Fruit fly (Drosophila melanogaster): ENCODE data around the gene Dnaaf6.

The Dnaaf6 gene

dm6 chr3L:14708053-14708452 lies 23.5 kb downstream of the Dnaaf6 start (continued):
- TF ChIP-seq CG1603 (tag; optimal IDR thresholded peaks at IDR 0.05) (peak; percentile 27), Hmx (GFP tag; optimal IDR thresholded peaks at IDR 0.05) (no peak), CG7839 (tag; optimal IDR thresholded peaks at IDR 0.05) (peak; percentile 8), CG15514 (GFP tag; optimal IDR thresholded peaks at IDR 0.05) (peak; percentile 70), CG12942 (GFP tag; optimal IDR thresholded peaks at IDR 0.05) (peak; percentile 39), Atf6 (GFP tag; IDR thresholded peaks at IDR 0.05) (peak; percentile 77), Hand (GFP tag; optimal IDR thresholded peaks at IDR 0.05) (no peak), ara (GFP tag; IDR thresholded peaks at IDR 0.05) (no peak), Vsx1 (GFP tag; optimal IDR thresholded peaks at IDR 0.05) (peak; percentile 53), Mrtf (GFP tag; IDR thresholded peaks at IDR 0.05) (no peak), CG34376 (GFP tag; optimal IDR thresholded peaks at IDR 0.05) (peak; percentile 8), toy (GFP tag; IDR thresholded peaks at IDR 0.05) (no peak), trh (GFP tag; optimal IDR thresholded peaks at IDR 0.05) (peak; percentile 40), wek (GFP tag; optimal IDR thresholded peaks at IDR 0.05) (peak; percentile 19), CG11085 (GFP tag; IDR thresholded peaks at IDR 0.05) (peak; percentile 37; the same call in 1 of the 2 replicates), CG11696 (GFP tag; IDR thresholded peaks at IDR 0.05) (peak; percentile 39; the same call in 1 of the 2 replicates), Trl (optimal IDR thresholded peaks at IDR 0.05) (peak in 1 of 2 experiments; percentile 4), Trl (GFP tag; optimal IDR thresholded peaks at IDR 0.05) (peak; percentile 62), hkb (optimal IDR thresholded peaks at IDR 0.05) (no peak), hkb (GFP tag; IDR thresholded peaks at IDR 0.05) (peak; percentile 68), dmrt11E (tag; optimal IDR thresholded peaks at IDR 0.05) (no peak), CG12769 (tag; optimal IDR thresholded peaks at IDR 0.05) (peak; percentile 54), Poxn (GFP tag; IDR thresholded peaks at IDR 0.05) (0 out of 2 replicates have a peak, but pooled peaks have one; percentile 27), Hsf (GFP tag; optimal IDR thresholded peaks at IDR 0.05) (no peak), emc (GFP tag; optimal IDR thresholded peaks at IDR 0.05) (no peak), run (tag; optimal IDR thresholded peaks at IDR 0.05) (no peak), CG6272 (GFP tag; IDR thresholded peaks at IDR 0.05) (no peak), sc (optimal IDR thresholded peaks at IDR 0.05) (no peak), sc (GFP tag; optimal IDR thresholded peaks at IDR 0.05) (peak; percentile 38), Fer1 (GFP tag; optimal IDR thresholded peaks at IDR 0.05) (peak; percentile 64), maf-S (GFP tag; optimal IDR thresholded peaks at IDR 0.05) (peak; percentile 20), CG7786 (GFP tag; optimal IDR thresholded peaks at IDR 0.05) (peak; percentile 5), NC2β (GFP tag; optimal IDR thresholded peaks at IDR 0.05) (no peak), CG15601 (tag; optimal IDR thresholded peaks at IDR 0.05) (peak; percentile 22), CG9727 (GFP tag; optimal IDR thresholded peaks at IDR 0.05) (peak; percentile 25), ac (GFP tag; optimal IDR thresholded peaks at IDR 0.05) (no peak), CG13775 (GFP tag; optimal IDR thresholded peaks at IDR 0.05) (no peak), rib (GFP tag; IDR thresholded peaks at IDR 0.05) (no peak), CG14441 (GFP tag; IDR thresholded peaks at IDR 0.05) (0 out of 2 replicates have a peak, but pooled peaks have one; percentile 32), CG9437 (GFP tag; optimal IDR thresholded peaks at IDR 0.05) (no peak), Doc2 (GFP tag; IDR thresholded peaks at IDR 0.05) (no peak), CG33213 (GFP tag; optimal IDR thresholded peaks at IDR 0.05) (peak; percentile 55), HLHmδ (GFP tag; optimal IDR thresholded peaks at IDR 0.05) (no peak), chn (GFP tag; optimal IDR thresholded peaks at IDR 0.05) (no peak), yki (optimal IDR thresholded peaks at IDR 0.05) (no peak), slou (GFP tag; optimal IDR thresholded peaks at IDR 0.05) (peak; percentile 46), CG12071 (GFP tag; optimal IDR thresholded peaks at IDR 0.05) (peak; percentile 76), CG2678 (tag; optimal IDR thresholded peaks at IDR 0.05) (peak; percentile 70), Camta (GFP tag; optimal IDR thresholded peaks at IDR 0.05) (peak; percentile 53), chm (GFP tag; IDR thresholded peaks at IDR 0.05) (no peak), gro (GFP tag; optimal IDR thresholded peaks at IDR 0.05) (peak; percentile 48), Pdp1 (GFP tag; optimal IDR thresholded peaks at IDR 0.05) (peak in 1 of 2 experiments; percentile 20), Gsc (GFP tag; IDR thresholded peaks at IDR 0.05) (no peak)
